Worm (Caenorhabditis elegans): ENCODE data around the gene srx-130.

DNA sequence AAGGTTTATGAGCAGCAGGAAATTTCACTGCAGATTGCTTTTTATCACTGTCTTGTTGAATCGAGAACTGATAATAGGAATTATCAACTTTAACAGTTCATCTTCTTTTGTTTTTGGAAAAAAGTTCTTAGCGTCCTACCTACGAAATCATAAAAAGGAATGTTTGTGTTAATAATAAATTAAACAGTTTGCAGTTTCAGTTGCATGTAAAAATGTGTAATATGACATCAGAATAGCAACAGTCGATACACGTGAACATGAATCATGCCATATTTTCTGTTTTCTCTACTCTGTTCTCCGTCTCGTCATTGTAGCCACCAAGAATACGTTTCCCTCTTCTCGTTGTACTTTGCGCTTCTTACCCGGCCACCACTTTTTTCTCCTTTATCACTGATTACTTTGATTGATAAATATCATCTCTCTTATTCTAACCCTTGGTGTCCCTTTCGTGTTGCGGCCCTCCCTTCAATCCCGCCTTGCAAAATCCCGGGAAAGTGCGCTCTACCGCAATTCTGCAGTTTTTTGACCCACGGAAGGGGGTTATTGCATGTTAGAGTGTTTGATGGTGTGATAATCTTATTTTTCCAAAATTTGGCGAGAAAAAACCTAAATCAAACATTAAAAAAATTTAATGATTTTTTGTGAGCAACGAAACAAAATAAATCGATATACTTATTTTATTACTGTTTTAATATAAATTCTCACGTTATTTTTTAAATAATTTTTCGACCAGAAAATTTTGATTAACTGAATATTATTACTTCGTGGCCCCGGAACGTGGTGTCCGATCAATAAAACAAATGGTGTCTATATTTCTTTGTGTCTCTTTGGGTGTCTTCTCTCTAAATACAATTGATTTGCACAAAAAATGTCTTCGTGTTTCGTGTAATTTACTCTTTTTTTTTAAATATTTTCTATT is 49.5 kb downstream of the srx-130 start, which contains the start of gene sptl-3:
- no peak for TF ChIP-seq pax-3 (tag; optimal IDR thresholded peaks at IDR 0.05)
- peak; percentile 83 for TF ChIP-seq blmp-1 (tag; optimal IDR thresholded peaks at IDR 0.05)
- TF ChIP-seq efl-3 (GFP tag; optimal IDR thresholded peaks at IDR 0.05) = no peak
- TF ChIP-seq sox-4 (tag; optimal IDR thresholded peaks at IDR 0.05) = no peak
- no peak for TF ChIP-seq nhr-11 (tag; optimal IDR thresholded peaks at IDR 0.05)
- no peak for TF ChIP-seq snpc-4 (tag; optimal IDR thresholded peaks at IDR 0.05)
- TF ChIP-seq nhr-77 (tag; optimal IDR thresholded peaks at IDR 0.05) = no peak
- TF ChIP-seq ama-1 (optimal IDR thresholded peaks at IDR 0.05) = no peak
- TF ChIP-seq mdl-1 (tag; optimal IDR thresholded peaks at IDR 0.05) = peak in 1 of 2 experiments; percentile 61
- TF ChIP-seq nhr-28 (tag; optimal IDR thresholded peaks at IDR 0.05) = no peak
- peak; percentile 14 for TF ChIP-seq nhr-90 (tag; optimal IDR thresholded peaks at IDR 0.05; ENCODE audit: poor library complexity)
- TF ChIP-seq nhr-237 (tag; optimal IDR thresholded peaks at IDR 0.05) = no peak

Data from whole organism, L1 larva.